Worm (Caenorhabditis elegans) whole organism, L4 larva: ENCODE measurements around the gene rfk-1.

Source experiments
- D1046.2 ChIP-seq: fragments of 200-800 bp; sonication (Bioruptor generic); IDR thresholded peaks from 2 replicates; pipeline ENCODE4 v1.3.6; 2022; ENCODE audit warnings: missing genetic modification characterization, missing compliant biosample characterization
- F26F4.8 ChIP-seq: fragments of 200-800 bp; sonication (Bioruptor generic); conservative IDR thresholded peaks from 2 replicates; pipeline ENCODE4 v1.3.6; 2022; ENCODE audit warnings: missing genetic modification characterization, missing compliant biosample characterization
- F37D6.2 ChIP-seq: sonication (generic microtip); optimal IDR thresholded peaks from 2 replicates; lab custom pipeline; 2016; ENCODE audit warnings: mild to moderate bottlenecking, missing genetic modification characterization, missing compliant biosample characterization
- T20F7.1 ChIP-seq: fragments of 200-800 bp; sonication (Bioruptor generic); optimal IDR thresholded peaks from 2 replicates; lab custom pipeline; 2018; ENCODE audit warnings: mild to moderate bottlenecking, missing genetic modification characterization, missing compliant biosample characterization
- ZK546.5 ChIP-seq, 2 experiments: sonication (generic microtip); optimal IDR thresholded peaks; 2 replicates each; lab custom pipeline; 2017; ENCODE audit warnings: missing biosample characterization in 2 of 2, missing genetic modification characterization in 2 of 2
- aha-1 ChIP-seq: fragments of 150-350 bp; peaks from one replicate; lab custom pipeline; 2014; ENCODE audit warnings: missing biosample characterization, missing genetic modification characterization
- ama-1 ChIP-seq: fragments of 150-350 bp; optimal IDR thresholded peaks from 2 replicates; lab custom pipeline; 2014; ENCODE audit warnings: inconsistent platforms, mixed read lengths
- attf-4 ChIP-seq: sonication (generic microtip); optimal IDR thresholded peaks from 3 replicates; lab custom pipeline; 2017; ENCODE audit warnings: missing biosample characterization, missing genetic modification characterization
- ceh-20 ChIP-seq: fragments of 200-800 bp; sonication (Bioruptor generic); IDR thresholded peaks from 2 replicates; pipeline ENCODE4 v1.3.6; 2022; ENCODE audit warnings: missing genetic modification reagents, missing genetic modification characterization, missing compliant biosample characterization
- ceh-62 ChIP-seq: sonication (generic microtip); optimal IDR thresholded peaks from 2 replicates; lab custom pipeline; 2017; ENCODE audit warnings: missing biosample characterization, missing genetic modification characterization
- ctbp-1 ChIP-seq: fragments of 200-800 bp; sonication (Bioruptor generic); IDR thresholded peaks from 2 replicates; pipeline ENCODE4 v1.3.6; 2022; ENCODE audit warnings: missing genetic modification reagents, missing genetic modification characterization, missing compliant biosample characterization
- daf-19 ChIP-seq: fragments of 200-800 bp; sonication (Bioruptor generic); conservative IDR thresholded peaks from 2 replicates; pipeline ENCODE4 v1.3.6; 2022; ENCODE audit warnings: missing genetic modification characterization, missing compliant biosample characterization
- dmd-8 ChIP-seq: fragments of 200-800 bp; sonication (Bioruptor generic); IDR thresholded peaks from 2 replicates; pipeline ENCODE4 v1.3.6; 2022; ENCODE audit warnings: missing genetic modification characterization, missing compliant biosample characterization
- dpl-1 ChIP-seq: fragments of 150-350 bp; optimal IDR thresholded peaks from 2 replicates; lab custom pipeline; 2014; ENCODE audit warnings: missing biosample characterization, missing genetic modification reagents, missing genetic modification characterization
- duxl-1 ChIP-seq: sonication (generic microtip); optimal IDR thresholded peaks from 2 replicates; lab custom pipeline; 2016; ENCODE audit warnings: mild to moderate bottlenecking, missing genetic modification characterization, moderate library complexity, missing compliant biosample characterization; ENCODE audit not compliant: poor library complexity
- dve-1 ChIP-seq: sonication (generic microtip); optimal IDR thresholded peaks from 2 replicates; lab custom pipeline; 2017; ENCODE audit warnings: antibody characterized with exemption, mild to moderate bottlenecking, missing genetic modification characterization, missing compliant biosample characterization; ENCODE audit not compliant: insufficient read depth
- egl-27 ChIP-seq: sonication (generic microtip); optimal IDR thresholded peaks from 3 replicates; lab custom pipeline; 2017; ENCODE audit warnings: missing biosample characterization, missing genetic modification reagents, missing genetic modification characterization
- hlh-30 ChIP-seq: sonication (generic microtip); optimal IDR thresholded peaks from 2 replicates; lab custom pipeline; 2017; ENCODE audit warnings: antibody characterized with exemption, mild to moderate bottlenecking, missing genetic modification characterization, missing compliant biosample characterization; ENCODE audit not compliant: insufficient read depth
- lin-1 ChIP-seq: fragments of 200-800 bp; sonication (Bioruptor generic); IDR thresholded peaks from 2 replicates; pipeline ENCODE4 v1.3.6; 2022; ENCODE audit warnings: missing genetic modification reagents, missing genetic modification characterization, missing compliant biosample characterization
- lin-39 ChIP-seq: fragments of 150-350 bp; optimal IDR thresholded peaks from 2 replicates; lab custom pipeline; 2014; ENCODE audit warnings: missing biosample characterization, missing genetic modification reagents, missing genetic modification characterization
- lsy-2 ChIP-seq, 2 experiments: fragments of 150-350 bp in 1 of 2; sonication (generic microtip) in 1 of 2; optimal IDR thresholded peaks; 2 replicates each; lab custom pipeline; 2014 to 2017; ENCODE audit warnings: missing biosample characterization in 2 of 2, missing genetic modification characterization in 2 of 2
- mdl-1 ChIP-seq, 2 experiments: fragments of 150-350 bp in 1 of 2; sonication (generic microtip) in 1 of 2; optimal IDR thresholded peaks; 2 replicates each; lab custom pipeline; 2014 to 2017; ENCODE audit warnings: missing biosample characterization in 2 of 2, missing genetic modification characterization in 2 of 2
- mes-2 ChIP-seq: sonication (generic microtip); optimal IDR thresholded peaks from 2 replicates; lab custom pipeline; 2016; ENCODE audit warnings: missing genotype, mild to moderate bottlenecking, missing genetic modification characterization, missing compliant biosample characterization; ENCODE audit not compliant: poor library complexity, severe bottlenecking
- mxl-2 ChIP-seq: fragments of 200-800 bp; sonication (Bioruptor generic); conservative IDR thresholded peaks from 2 replicates; pipeline ENCODE4 v1.3.6; 2022; ENCODE audit warnings: missing genetic modification reagents, missing genetic modification characterization, missing compliant biosample characterization
- mxl-3 ChIP-seq: fragments of 200-800 bp; sonication (Bioruptor generic); optimal IDR thresholded peaks from 2 replicates; lab custom pipeline; 2018; ENCODE audit warnings: mild to moderate bottlenecking, missing genetic modification characterization, missing compliant biosample characterization
- nhr-11 ChIP-seq: fragments of 150-350 bp; optimal IDR thresholded peaks from 2 replicates; lab custom pipeline; 2014; ENCODE audit warnings: missing biosample characterization, missing genetic modification characterization
- nhr-111 ChIP-seq: fragments of 200-800 bp; sonication (Bioruptor generic); optimal IDR thresholded peaks from 2 replicates; lab custom pipeline; 2018; ENCODE audit warnings: mild to moderate bottlenecking, missing genetic modification characterization, missing compliant biosample characterization
- nhr-237 ChIP-seq: sonication (generic microtip); optimal IDR thresholded peaks from 2 replicates; lab custom pipeline; 2017; ENCODE audit warnings: missing biosample characterization, missing genetic modification characterization
- nhr-28 ChIP-seq: fragments of 150-350 bp; optimal IDR thresholded peaks from 2 replicates; lab custom pipeline; 2014; ENCODE audit warnings: missing biosample characterization, missing genetic modification characterization
- nhr-41 ChIP-seq: fragments of 200-800 bp; sonication (Bioruptor generic); IDR thresholded peaks from 2 replicates; pipeline ENCODE4 v1.3.6; 2022; ENCODE audit warnings: missing genetic modification reagents, missing genetic modification characterization, missing compliant biosample characterization
- nhr-6 ChIP-seq: fragments of 150-350 bp; optimal IDR thresholded peaks from 2 replicates; lab custom pipeline; 2014; ENCODE audit warnings: missing biosample characterization, missing genetic modification characterization
- pqm-1 ChIP-seq: sonication (generic microtip); optimal IDR thresholded peaks from 2 replicates; lab custom pipeline; 2017; ENCODE audit warnings: missing biosample characterization, missing genetic modification characterization
- rbr-2 ChIP-seq: sonication (generic microtip); optimal IDR thresholded peaks from 2 replicates; lab custom pipeline; 2016; ENCODE audit warnings: missing genotype, missing genetic modification characterization, missing compliant biosample characterization
- saeg-2 ChIP-seq: fragments of 200-800 bp; sonication (Bioruptor generic); IDR thresholded peaks from 2 replicates; pipeline ENCODE4 v1.3.6; 2022; ENCODE audit warnings: missing genetic modification reagents, missing genetic modification characterization, missing compliant biosample characterization
- snpc-1.2 ChIP-seq: fragments of 200-800 bp; sonication (Bioruptor generic); IDR thresholded peaks from 2 replicates; pipeline ENCODE4 v1.3.6; 2022; ENCODE audit warnings: missing genetic modification reagents, missing genetic modification characterization, missing compliant biosample characterization
- spr-1 ChIP-seq: sonication (generic microtip); optimal IDR thresholded peaks from 2 replicates; lab custom pipeline; 2016; ENCODE audit warnings: mild to moderate bottlenecking, missing genetic modification characterization, missing compliant biosample characterization
- spr-3 ChIP-seq: fragments of 200-800 bp; sonication (Bioruptor generic); optimal IDR thresholded peaks from 2 replicates; lab custom pipeline; 2018; ENCODE audit warnings: mild to moderate bottlenecking, missing genetic modification characterization, missing compliant biosample characterization
- vab-7 ChIP-seq: fragments of 200-800 bp; sonication (Bioruptor generic); IDR thresholded peaks from 2 replicates; pipeline ENCODE4 v1.3.6; 2022; ENCODE audit warnings: missing genetic modification reagents, missing genetic modification characterization, missing compliant biosample characterization
- zag-1 ChIP-seq: fragments of 150-350 bp; optimal IDR thresholded peaks from 2 replicates; lab custom pipeline; 2014; ENCODE audit warnings: missing biosample characterization, missing genetic modification characterization
- zip-2 ChIP-seq: fragments of 150-350 bp; optimal IDR thresholded peaks from 2 replicates; lab custom pipeline; 2014; ENCODE audit warnings: missing biosample characterization, missing genetic modification characterization

rfk-1 gene

DNA sequence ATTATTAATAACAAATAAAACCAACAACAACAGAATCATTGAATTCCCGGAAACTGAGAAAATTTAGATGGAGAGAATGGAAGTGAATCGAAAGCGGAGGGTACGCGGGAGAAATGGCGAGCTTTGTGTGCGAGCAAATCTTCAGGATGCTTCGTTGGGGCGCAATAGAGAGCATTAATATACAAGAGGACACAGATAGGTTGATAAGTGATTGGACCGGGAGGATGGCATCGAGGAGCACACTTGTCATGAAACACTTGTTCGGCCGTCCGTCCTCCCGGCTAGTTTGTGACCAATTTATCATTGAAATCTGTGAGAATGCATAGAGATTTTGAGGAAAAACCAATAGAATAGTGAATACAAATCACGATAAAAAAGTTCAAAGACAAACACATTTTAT is 13.0 kb upstream of the rfk-1 start:
- no peak for TF ChIP-seq spr-3 (GFP tag; lab: Kevin White, UChicago)
- TF ChIP-seq daf-19 (GFP tag; lab: Robert Waterston, UW), result no peak
- no peak for TF ChIP-seq F26F4.8 (GFP tag; lab: Robert Waterston, UW)
- TF ChIP-seq ZK546.5 (tag; optimal IDR thresholded peaks at IDR 0.05; lab: Kevin White, UChicago), result no peak
- TF ChIP-seq mes-2 (tag; lab: Kevin White, UChicago), result no peak
- TF ChIP-seq hlh-30 (tag; lab: Kevin White, UChicago), result no peak
- no peak for TF ChIP-seq aha-1 (tag; lab: Kevin White, UChicago)
- TF ChIP-seq D1046.2 (GFP tag; lab: Robert Waterston, UW), result no peak
- TF ChIP-seq lin-1, result no peak
- no peak for TF ChIP-seq nhr-41 (GFP tag; lab: Robert Waterston, UW)
- TF ChIP-seq nhr-237 (tag; lab: Kevin White, UChicago), result no peak
- TF ChIP-seq nhr-111 (GFP tag; lab: Kevin White, UChicago), result no peak
- TF ChIP-seq attf-4 (tag; lab: Kevin White, UChicago), result no peak
- TF ChIP-seq rbr-2 (tag; lab: Kevin White, UChicago), result no peak
- no peak for TF ChIP-seq mxl-2 (GFP tag; lab: Robert Waterston, UW)
- TF ChIP-seq dpl-1 (GFP tag; lab: Kevin White, UChicago), result no peak
- no peak for TF ChIP-seq dve-1 (tag; lab: Kevin White, UChicago)
- no peak for TF ChIP-seq snpc-1.2 (GFP tag; lab: Robert Waterston, UW)
- TF ChIP-seq mdl-1 (tag; optimal IDR thresholded peaks at IDR 0.05; lab: Kevin White, UChicago), result no peak
- no peak for TF ChIP-seq ama-1 (lab: Kevin White, UChicago)

ce11 chrIV:10421256-10421655 is 12.0 kb upstream of the rfk-1 start:
- TF ChIP-seq nhr-6 (no peak), ceh-62 (tag; lab: Kevin White, UChicago) (no peak), mxl-3 (GFP tag; lab: Kevin White, UChicago) (peak; percentile 70), nhr-11 (tag; lab: Kevin White, UChicago) (no peak), pqm-1 (tag; lab: Kevin White, UChicago) (no peak), ceh-20 (GFP tag; lab: Robert Waterston, UW) (no peak), zag-1 (no peak), ctbp-1 (GFP tag; lab: Robert Waterston, UW) (no peak), spr-3 (GFP tag; lab: Kevin White, UChicago) (no peak), dve-1 (tag; lab: Kevin White, UChicago) (peak; percentile 10), mxl-2 (GFP tag; lab: Robert Waterston, UW) (no peak), vab-7 (GFP tag; lab: Robert Waterston, UW) (no peak), F37D6.2 (no peak), dmd-8 (GFP tag; lab: Robert Waterston, UW) (no peak), mes-2 (tag; lab: Kevin White, UChicago) (peak; percentile 28), saeg-2 (no peak), zip-2 (tag; lab: Kevin White, UChicago) (no peak), hlh-30 (tag; lab: Kevin White, UChicago) (peak; percentile 17), nhr-28 (peak; percentile 49), spr-1 (tag; lab: Kevin White, UChicago) (no peak), duxl-1 (tag; lab: Kevin White, UChicago) (no peak), lsy-2 (tag; optimal IDR thresholded peaks at IDR 0.05; lab: Kevin White, UChicago) (no peak), attf-4 (tag; lab: Kevin White, UChicago) (no peak), mdl-1 (tag; optimal IDR thresholded peaks at IDR 0.05; lab: Kevin White, UChicago) (no peak), ama-1 (lab: Kevin White, UChicago) (no peak), nhr-111 (GFP tag; lab: Kevin White, UChicago) (no peak), aha-1 (tag; lab: Kevin White, UChicago) (peak; percentile 84), T20F7.1 (no peak), egl-27 (no peak), lin-39 (tag; lab: Kevin White, UChicago) (no peak)
- TF ChIP-seq, all 104 proteins: peak for 6
